Worm (Caenorhabditis elegans) whole organism, young adult: ENCODE data around the gene ZC190.7.

Experiments
- B0019.2 ChIP-seq: fragments of 200-800 bp; sonication (Bioruptor generic); conservative IDR thresholded peaks from 2 replicates; pipeline ENCODE4 v1.3.6; 2022; ENCODE audit warnings: missing genetic modification reagents, missing genetic modification characterization, missing compliant biosample characterization
- F33H1.4 ChIP-seq: fragments of 200-800 bp; sonication (Bioruptor generic); IDR thresholded peaks from 2 replicates; pipeline ENCODE4 v1.3.6; 2022; ENCODE audit warnings: missing genetic modification reagents, missing genetic modification characterization, missing compliant biosample characterization
- F57C9.4 ChIP-seq: sonication (generic microtip); optimal IDR thresholded peaks from 2 replicates; lab custom pipeline; 2017; ENCODE audit warnings: mild to moderate bottlenecking, missing genetic modification characterization, missing compliant biosample characterization
- hlh-12 ChIP-seq: sonication (generic microtip); optimal IDR thresholded peaks from 2 replicates; lab custom pipeline; 2016; ENCODE audit warnings: missing genetic modification characterization, missing compliant biosample characterization
- lin-40 ChIP-seq: sonication (generic microtip); optimal IDR thresholded peaks from 2 replicates; lab custom pipeline; 2016; ENCODE audit warnings: missing genetic modification characterization, mild to moderate bottlenecking, missing compliant biosample characterization, missing genotype, missing genetic modification reagents
- mel-28 ChIP-seq: sonication (generic microtip); optimal IDR thresholded peaks from 2 replicates; lab custom pipeline; 2016; ENCODE audit warnings: borderline replicate concordance, mild to moderate bottlenecking, missing genetic modification characterization, missing compliant biosample characterization
- mxl-1 ChIP-seq: sonication (generic microtip); optimal IDR thresholded peaks from 2 replicates; lab custom pipeline; 2016; ENCODE audit warnings: missing genetic modification characterization, missing compliant biosample characterization
- repo-1 ChIP-seq: sonication (generic microtip); optimal IDR thresholded peaks from 2 replicates; lab custom pipeline; 2017; ENCODE audit warnings: mild to moderate bottlenecking, missing genetic modification characterization, missing compliant biosample characterization
- sea-2 ChIP-seq: fragments of 200-800 bp; sonication (Bioruptor generic); IDR thresholded peaks from 2 replicates; pipeline ENCODE4 v1.3.6; 2022; ENCODE audit warnings: missing genetic modification characterization, missing compliant biosample characterization
- tbx-9 ChIP-seq: sonication (generic microtip); optimal IDR thresholded peaks from 2 replicates; lab custom pipeline; 2016; ENCODE audit warnings: borderline replicate concordance, missing genetic modification characterization, inconsistent platforms, missing compliant biosample characterization
- zfh-2 ChIP-seq: fragments of 200-800 bp; sonication (Bioruptor generic); conservative IDR thresholded peaks from 2 replicates; pipeline ENCODE4 v1.3.6; 2022; ENCODE audit warnings: missing genetic modification reagents, missing genetic modification characterization, missing compliant biosample characterization
- ztf-26 ChIP-seq: sonication (generic microtip); optimal IDR thresholded peaks from 2 replicates; lab custom pipeline; 2017; ENCODE audit warnings: missing genetic modification characterization, missing compliant biosample characterization

DNA sequence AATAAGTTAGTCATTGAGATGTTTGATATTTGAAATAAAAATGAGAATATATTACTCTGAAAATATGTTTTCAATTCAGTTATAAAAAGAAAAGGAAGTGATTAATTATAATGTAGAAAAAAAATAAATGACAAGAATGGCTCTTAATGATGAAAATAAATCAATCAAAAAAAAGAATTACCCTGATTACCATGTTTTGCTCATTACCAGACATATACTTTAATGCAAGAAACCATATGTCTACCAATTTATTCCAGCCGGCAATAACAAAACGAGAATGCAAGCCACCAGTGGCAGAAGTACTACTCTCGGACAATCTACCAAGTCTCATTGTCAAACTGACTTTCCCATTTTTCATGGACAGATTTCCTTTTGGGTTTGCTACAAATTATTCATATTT is 2.9 kb downstream of the ZC190.7 start:
- TF ChIP-seq lin-40 (tag; lab: Kevin White, UChicago) (no peak), tbx-9 (tag; lab: Kevin White, UChicago) (no peak), F33H1.4 (GFP tag; lab: Robert Waterston, UW) (no peak), zfh-2 (GFP tag; lab: Robert Waterston, UW) (no peak), hlh-12 (tag; lab: Kevin White, UChicago) (no peak), ztf-26 (no peak), sea-2 (no peak), mxl-1 (tag; lab: Kevin White, UChicago) (no peak), F57C9.4 (no peak), B0019.2 (GFP tag; lab: Robert Waterston, UW) (no peak), repo-1 (tag; lab: Kevin White, UChicago) (no peak), mel-28 (tag; lab: Kevin White, UChicago) (no peak)
